Worm (Caenorhabditis elegans) whole organism, L3 larva: ENCODE measurements around the gene btb-22.

Experiments
- ceh-9 ChIP-seq: sonication (generic microtip); optimal IDR thresholded peaks from 2 replicates; lab custom pipeline; 2018; ENCODE audit warnings: missing biosample characterization, missing genetic modification characterization
- fkh-10 ChIP-seq: sonication (generic microtip); optimal IDR thresholded peaks from 2 replicates; lab custom pipeline; 2017; ENCODE audit warnings: missing biosample characterization, missing genetic modification reagents, missing genetic modification characterization
- fos-1 ChIP-seq: fragments of 150-350 bp; optimal IDR thresholded peaks from 2 replicates; lab custom pipeline; 2014; ENCODE audit warnings: missing biosample characterization, missing genetic modification characterization
- lin-39 ChIP-seq: fragments of 150-350 bp; optimal IDR thresholded peaks from 2 replicates; lab custom pipeline; 2018; ENCODE audit warnings: missing biosample characterization, missing genetic modification reagents, missing genetic modification characterization
- nhr-77 ChIP-seq: fragments of 150-350 bp; optimal IDR thresholded peaks from 2 replicates; lab custom pipeline; 2014; ENCODE audit warnings: missing biosample characterization, missing genetic modification characterization
- ztf-11 ChIP-seq: fragments of 150-350 bp; optimal IDR thresholded peaks from 2 replicates; lab custom pipeline; 2014; ENCODE audit warnings: missing biosample characterization, missing genetic modification characterization

ce11 chrII:3346328-3346780, 46.8 kb downstream of the btb-22 start, which contains the start of gene bath-30:
- TF ChIP-seq fkh-10 (GFP tag; lab: Kevin White, UChicago) (no peak), ceh-9 (tag; lab: Kevin White, UChicago) (no peak), nhr-77 (tag; lab: Kevin White, UChicago) (no peak), ztf-11 (no peak), lin-39 (no peak), fos-1 (no peak)
